Worm (Caenorhabditis elegans) whole organism, L3 larva: ENCODE results near the gene fbxa-79.

ENCODE experiments used
- ZK546.5 ChIP-seq: sonication (generic microtip); optimal IDR thresholded peaks from 2 replicates; lab custom pipeline; 2017; ENCODE audit warnings: missing biosample characterization, missing genetic modification characterization
- fkh-10 ChIP-seq: sonication (generic microtip); optimal IDR thresholded peaks from 2 replicates; lab custom pipeline; 2017; ENCODE audit warnings: missing biosample characterization, missing genetic modification reagents, missing genetic modification characterization
- lin-15B ChIP-seq: fragments of 150-350 bp; optimal IDR thresholded peaks from 2 replicates; lab custom pipeline; 2014; ENCODE audit warnings: missing biosample characterization, missing genetic modification characterization
- nhr-11 ChIP-seq: fragments of 150-350 bp; optimal IDR thresholded peaks from 2 replicates; lab custom pipeline; 2014; ENCODE audit warnings: missing biosample characterization, missing genetic modification characterization
- nhr-76 ChIP-seq: fragments of 150-350 bp; sonication (generic microtip); optimal IDR thresholded peaks from 5 replicates; lab custom pipeline; 2014; ENCODE audit warnings: missing biosample characterization, missing genetic modification characterization
- ztf-4 ChIP-seq: fragments of 150-350 bp; optimal IDR thresholded peaks from 2 replicates; lab custom pipeline; 2014; ENCODE audit warnings: missing biosample characterization, missing genetic modification characterization

ce11 chrIII:1342488-1342887 is 34.4 kb upstream of the fbxa-79 start, which contains the start of gene fbxa-26:
- no peak for TF ChIP-seq nhr-11
- TF ChIP-seq fkh-10: no peak
- no peak for TF ChIP-seq lin-15B (tag; lab: Kevin White, UChicago)
- no peak for TF ChIP-seq nhr-76
- no peak for TF ChIP-seq ztf-4 (tag; lab: Kevin White, UChicago)
- no peak for TF ChIP-seq ZK546.5 (tag; lab: Kevin White, UChicago)
